Worm (Caenorhabditis elegans) whole organism, mixed stage, embryonic: ENCODE data around the gene str-64.

Experiments
- blmp-1 ChIP-seq: fragments of 150-350 bp; optimal IDR thresholded peaks from 2 replicates; lab custom pipeline; 2014; ENCODE audit warnings: missing biosample characterization, missing genetic modification characterization
- ham-2 ChIP-seq: fragments of 200-800 bp; sonication (Bioruptor generic); optimal IDR thresholded peaks from 2 replicates; lab custom pipeline; 2018; ENCODE audit warnings: mild to moderate bottlenecking, missing genetic modification characterization, missing compliant biosample characterization
- lsy-2 ChIP-seq: fragments of 150-350 bp; optimal IDR thresholded peaks from 2 replicates; lab custom pipeline; 2014; ENCODE audit warnings: missing biosample characterization, missing genetic modification characterization
- mab-5 ChIP-seq: fragments of 150-350 bp; optimal IDR thresholded peaks from 2 replicates; lab custom pipeline; 2014; ENCODE audit warnings: missing biosample characterization, missing genetic modification characterization
- snpc-4 ChIP-seq: fragments of 150-350 bp; optimal IDR thresholded peaks from 2 replicates; lab custom pipeline; 2014; ENCODE audit warnings: missing biosample characterization, missing genetic modification characterization
- unc-62 ChIP-seq: fragments of 150-350 bp; optimal IDR thresholded peaks from 2 replicates; lab custom pipeline; 2014; ENCODE audit warnings: missing biosample characterization, missing genetic modification reagents, missing genetic modification characterization
- ztf-11 ChIP-seq: fragments of 150-350 bp; optimal IDR thresholded peaks from 2 replicates; lab custom pipeline; 2014; ENCODE audit warnings: missing biosample characterization, missing genetic modification characterization

DNA sequence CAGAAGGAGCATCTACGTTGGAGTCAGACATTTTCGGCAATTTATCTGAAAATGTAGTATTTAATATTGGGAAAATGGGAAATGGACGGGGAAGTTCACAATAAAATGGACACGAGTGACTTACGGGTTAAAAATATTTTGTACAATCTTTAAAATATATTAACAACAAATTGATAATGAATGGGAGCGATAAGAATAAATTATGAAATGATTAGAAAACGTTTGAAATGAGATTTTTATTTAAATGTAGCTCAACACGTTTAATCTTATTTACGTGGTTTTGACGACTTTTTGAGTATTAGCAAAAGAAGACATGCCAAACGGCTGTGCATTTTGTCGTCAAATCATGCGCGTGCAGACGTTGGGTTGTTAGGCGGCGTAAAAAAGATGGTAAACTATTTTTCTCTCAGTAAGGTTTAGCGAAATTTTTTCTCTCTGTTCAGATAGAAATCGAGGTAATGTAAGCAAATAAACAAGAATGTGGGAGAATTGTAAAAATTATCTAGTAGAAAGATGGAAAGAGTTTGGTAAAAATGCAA lies 4.9 kb upstream of the str-64 start, which contains the start of gene fbxa-64:
- no peak for TF ChIP-seq mab-5 (tag; lab: Kevin White, UChicago)
- TF ChIP-seq unc-62 (GFP tag; lab: Kevin White, UChicago): no peak
- TF ChIP-seq ham-2: no peak
- no peak for TF ChIP-seq blmp-1
- TF ChIP-seq lsy-2: no peak
- TF ChIP-seq snpc-4 (tag; lab: Kevin White, UChicago): no peak
- TF ChIP-seq ztf-11 (tag; lab: Kevin White, UChicago): no peak
